Worm (Caenorhabditis elegans): Measurements from ENCODE around the gene K12H6.5.

Gene K12H6.5

ce11 chrII:2862557-2863035 lies 36.6 kb upstream of the K12H6.5 start:
- no peak for TF ChIP-seq hnd-1 (tag; optimal IDR thresholded peaks at IDR 0.05)
- peak; percentile 90 for TF ChIP-seq ceh-36 (tag; optimal IDR thresholded peaks at IDR 0.05)
- TF ChIP-seq F13C5.2 (tag; optimal IDR thresholded peaks at IDR 0.05), result no peak
- no peak for TF ChIP-seq flt-1 (GFP tag; IDR thresholded peaks at IDR 0.05)

- TF ChIP-seq tbx-37 (GFP tag; conservative IDR thresholded peaks at IDR 0.05), result no peak
- TF ChIP-seq ama-1 (optimal IDR thresholded peaks at IDR 0.05), result no peak
- peak; percentile 37 for TF ChIP-seq F13C5.2 (tag; optimal IDR thresholded peaks at IDR 0.05)
- no peak for TF ChIP-seq scrt-1 (GFP tag; IDR thresholded peaks at IDR 0.05)
- no peak for TF ChIP-seq aly-1 (tag; optimal IDR thresholded peaks at IDR 0.05)
- TF ChIP-seq ceh-13 (GFP tag; optimal IDR thresholded peaks at IDR 0.05), result no peak
- TF ChIP-seq pes-1 (GFP tag; IDR thresholded peaks at IDR 0.05), result 0 out of 2 replicates have a peak, but pooled peaks have one; percentile 18
- no peak for TF ChIP-seq hmg-4 (GFP tag; optimal IDR thresholded peaks at IDR 0.05)
- no peak for TF ChIP-seq hnd-1 (tag; optimal IDR thresholded peaks at IDR 0.05)
- no peak for TF ChIP-seq hmbx-1 (tag; optimal IDR thresholded peaks at IDR 0.05)
- no peak for TF ChIP-seq B0310.2 (tag; optimal IDR thresholded peaks at IDR 0.05)
- TF ChIP-seq sea-1 (GFP tag; conservative IDR thresholded peaks at IDR 0.05), result no peak
- TF ChIP-seq tra-4 (tag; optimal IDR thresholded peaks at IDR 0.05), result no peak
- TF ChIP-seq ets-7 (tag; optimal IDR thresholded peaks at IDR 0.05), result no peak
- no peak for TF ChIP-seq flt-1 (GFP tag; IDR thresholded peaks at IDR 0.05)
- TF ChIP-seq ceh-36 (tag; optimal IDR thresholded peaks at IDR 0.05), result no peak
- TF ChIP-seq tbx-11 (GFP tag; IDR thresholded peaks at IDR 0.05), result peak; percentile 44; the same call in 1 of the 2 replicates
Observed at ce11 chrII:2861385-2862099, 35.6 kb upstream of the K12H6.5 start.

DNA sequence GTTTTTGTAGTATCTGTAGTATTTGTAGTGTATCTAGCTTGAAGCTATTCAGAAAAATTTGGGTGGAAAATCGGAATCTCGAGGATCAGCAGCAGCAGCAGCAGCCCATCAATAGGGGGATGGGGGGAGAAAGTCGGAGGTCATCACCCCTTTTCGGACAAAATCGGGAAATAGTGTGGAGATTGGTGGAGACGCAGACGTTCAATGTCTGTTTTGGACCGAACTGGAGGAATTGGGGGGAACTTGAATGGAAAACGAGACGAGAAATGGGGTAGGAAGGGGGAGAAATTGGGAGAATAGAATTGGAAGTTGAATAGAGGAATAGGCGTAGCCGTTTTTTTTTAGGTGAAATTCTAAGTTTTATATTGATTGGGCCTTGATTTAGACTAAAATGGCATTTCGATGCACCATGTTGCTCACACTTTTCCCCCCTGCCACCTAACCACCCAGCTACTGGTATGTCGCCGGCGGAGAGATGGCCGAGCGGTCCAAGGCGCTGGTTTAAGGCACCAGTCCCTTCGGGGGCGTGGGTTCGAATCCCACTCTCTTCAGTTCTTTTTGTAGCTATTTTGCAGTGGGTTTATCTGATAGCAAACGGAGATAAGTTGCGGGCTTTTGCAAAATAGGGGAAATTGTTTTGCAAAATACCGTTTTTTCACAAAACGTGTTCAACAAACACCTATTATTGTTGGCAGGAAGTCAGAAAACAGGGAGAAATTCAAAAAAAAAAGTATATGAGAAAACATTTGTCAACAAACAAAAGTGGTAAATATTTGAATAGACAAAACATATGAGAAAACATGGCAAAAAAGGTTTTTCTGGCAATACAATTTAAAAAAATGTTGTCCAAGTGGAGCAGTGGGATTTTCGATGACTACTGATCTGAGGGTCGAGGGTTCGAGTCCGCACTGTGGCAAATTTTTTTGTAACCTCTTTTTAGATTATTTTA lies 34.2 kb upstream of the K12H6.5 start:
- TF ChIP-seq hnd-1 (tag; optimal IDR thresholded peaks at IDR 0.05) (no peak), ceh-36 (tag; optimal IDR thresholded peaks at IDR 0.05) (no peak), hmbx-1 (tag; optimal IDR thresholded peaks at IDR 0.05) (peak; percentile 1), tra-4 (tag; optimal IDR thresholded peaks at IDR 0.05) (no peak), pes-1 (GFP tag; IDR thresholded peaks at IDR 0.05) (peak; percentile 64), ets-7 (tag; optimal IDR thresholded peaks at IDR 0.05) (no peak), tbx-11 (GFP tag; IDR thresholded peaks at IDR 0.05) (0 out of 2 replicates have a peak, but pooled peaks have one; percentile 12), B0310.2 (tag; optimal IDR thresholded peaks at IDR 0.05) (no peak), ama-1 (optimal IDR thresholded peaks at IDR 0.05) (no peak), scrt-1 (GFP tag; IDR thresholded peaks at IDR 0.05) (peak; percentile 69), sea-1 (GFP tag; conservative IDR thresholded peaks at IDR 0.05) (no peak), ceh-13 (GFP tag; optimal IDR thresholded peaks at IDR 0.05) (peak; percentile 7), tbx-37 (GFP tag; conservative IDR thresholded peaks at IDR 0.05) (no peak), F13C5.2 (tag; optimal IDR thresholded peaks at IDR 0.05) (no peak), hmg-4 (GFP tag; optimal IDR thresholded peaks at IDR 0.05) (peak; percentile 35), aly-1 (tag; optimal IDR thresholded peaks at IDR 0.05) (peak; percentile 40), flt-1 (GFP tag; IDR thresholded peaks at IDR 0.05) (no peak)

DNA sequence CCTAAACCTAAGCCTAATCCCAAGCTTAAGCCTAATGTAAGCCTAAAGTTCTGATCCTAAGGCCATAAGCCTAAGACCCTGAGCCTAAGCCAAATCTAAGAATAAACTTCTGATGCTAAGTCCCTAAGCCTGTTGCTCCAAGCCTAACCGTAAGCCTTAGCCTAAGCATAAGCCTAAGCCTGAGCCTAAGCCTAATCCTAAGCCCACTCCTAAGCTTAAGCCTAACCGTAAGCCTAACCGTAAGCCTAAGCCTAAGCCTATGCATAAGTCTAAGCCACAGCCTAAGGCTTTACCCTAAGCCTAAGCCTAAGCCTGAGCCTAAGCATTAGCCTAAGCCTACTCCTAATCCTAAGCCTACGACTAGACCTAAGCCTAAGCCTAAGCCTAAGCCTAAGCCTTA lies 33.3 kb upstream of the K12H6.5 start:
- TF ChIP-seq tbx-37 (GFP tag; conservative IDR thresholded peaks at IDR 0.05) (no peak), scrt-1 (GFP tag; IDR thresholded peaks at IDR 0.05) (no peak), B0310.2 (tag; optimal IDR thresholded peaks at IDR 0.05) (no peak), ceh-36 (tag; optimal IDR thresholded peaks at IDR 0.05) (peak; percentile 90), ets-7 (tag; optimal IDR thresholded peaks at IDR 0.05) (no peak), F13C5.2 (tag; optimal IDR thresholded peaks at IDR 0.05) (no peak), ceh-13 (GFP tag; optimal IDR thresholded peaks at IDR 0.05) (no peak), pes-1 (GFP tag; IDR thresholded peaks at IDR 0.05) (no peak), flt-1 (GFP tag; IDR thresholded peaks at IDR 0.05) (no peak)

ce11 chrII:2858851-2859250 lies 32.9 kb upstream of the K12H6.5 start:
- TF ChIP-seq ets-7 (tag; optimal IDR thresholded peaks at IDR 0.05) (no peak), hmg-4 (GFP tag; optimal IDR thresholded peaks at IDR 0.05) (no peak), hnd-1 (tag; optimal IDR thresholded peaks at IDR 0.05) (no peak), hmbx-1 (tag; optimal IDR thresholded peaks at IDR 0.05) (no peak), ceh-36 (tag; optimal IDR thresholded peaks at IDR 0.05) (no peak), ceh-13 (GFP tag; optimal IDR thresholded peaks at IDR 0.05) (no peak), tra-4 (tag; optimal IDR thresholded peaks at IDR 0.05) (no peak), pes-1 (GFP tag; IDR thresholded peaks at IDR 0.05) (no peak), flt-1 (GFP tag; IDR thresholded peaks at IDR 0.05) (no peak), ama-1 (optimal IDR thresholded peaks at IDR 0.05) (no peak), scrt-1 (GFP tag; IDR thresholded peaks at IDR 0.05) (no peak), sea-1 (GFP tag; conservative IDR thresholded peaks at IDR 0.05) (no peak), F13C5.2 (tag; optimal IDR thresholded peaks at IDR 0.05) (no peak), B0310.2 (tag; optimal IDR thresholded peaks at IDR 0.05) (no peak), tbx-37 (GFP tag; conservative IDR thresholded peaks at IDR 0.05) (no peak), tbx-11 (GFP tag; IDR thresholded peaks at IDR 0.05) (no peak), aly-1 (tag; optimal IDR thresholded peaks at IDR 0.05) (no peak)

- TF ChIP-seq tbx-37 (GFP tag; conservative IDR thresholded peaks at IDR 0.05), result no peak
- no peak for TF ChIP-seq flt-1 (GFP tag; IDR thresholded peaks at IDR 0.05)
- TF ChIP-seq hnd-1 (tag; optimal IDR thresholded peaks at IDR 0.05), result no peak
- no peak for TF ChIP-seq hmg-4 (GFP tag; optimal IDR thresholded peaks at IDR 0.05)
- TF ChIP-seq tra-4 (tag; optimal IDR thresholded peaks at IDR 0.05), result no peak
- TF ChIP-seq ama-1 (optimal IDR thresholded peaks at IDR 0.05), result no peak
- TF ChIP-seq F13C5.2 (tag; optimal IDR thresholded peaks at IDR 0.05), result no peak
- no peak for TF ChIP-seq aly-1 (tag; optimal IDR thresholded peaks at IDR 0.05)
- no peak for TF ChIP-seq pes-1 (GFP tag; IDR thresholded peaks at IDR 0.05)
- no peak for TF ChIP-seq scrt-1 (GFP tag; IDR thresholded peaks at IDR 0.05)
- no peak for TF ChIP-seq B0310.2 (tag; optimal IDR thresholded peaks at IDR 0.05)
- no peak for TF ChIP-seq hmbx-1 (tag; optimal IDR thresholded peaks at IDR 0.05)
Observed at ce11 chrII:2857559-2857958, 31.6 kb upstream of the K12H6.5 start.
